Fruit fly (Drosophila melanogaster) whole organism, embryonic: Measurements from ENCODE around the gene CG12379.
A peak's percentile ranks its signal among the peaks of the same experiment; 100 is the strongest.

ENCODE experiments used
- BEAF-32 ChIP-seq: fragments of 200-800 bp; sonication (Bioruptor generic); optimal IDR thresholded peaks from 3 replicates; lab custom pipeline; 2017; ENCODE audit warnings: missing biosample characterization, missing genetic modification characterization, mild to moderate bottlenecking, moderate library complexity, missing genetic modification reagents
- Bgb ChIP-seq: fragments of 200-800 bp; sonication (Bioruptor generic); IDR thresholded peaks from 2 replicates; pipeline ENCODE4 v1.3.6; 2022; ENCODE audit warnings: missing biosample characterization, missing genetic modification characterization; ENCODE audit not compliant: partially characterized antibody
- CG10366 ChIP-seq: fragments of 200-800 bp; sonication (Bioruptor generic); IDR thresholded peaks from 2 replicates; pipeline ENCODE4 v1.3.6; 2022; ENCODE audit warnings: missing biosample characterization, missing genetic modification characterization
- CG14014 ChIP-seq: fragments of 200-800 bp; sonication (Bioruptor generic); IDR thresholded peaks from 2 replicates; pipeline ENCODE4 v1.3.6; 2022; ENCODE audit warnings: missing biosample characterization, missing genetic modification characterization
- CG15514 ChIP-seq: fragments of 200-800 bp; sonication (Bioruptor generic); optimal IDR thresholded peaks from 3 replicates; lab custom pipeline; 2017; ENCODE audit warnings: missing biosample characterization, missing genetic modification characterization, mild to moderate bottlenecking, moderate library complexity, missing genetic modification reagents
- CG15601 ChIP-seq: fragments of 200-800 bp; sonication (Bioruptor generic); optimal IDR thresholded peaks from 3 replicates; lab custom pipeline; 2019; ENCODE audit warnings: missing biosample characterization, mild to moderate bottlenecking, missing genetic modification characterization, moderate library complexity
- CG17186 ChIP-seq: fragments of 200-800 bp; sonication (Bioruptor generic); optimal IDR thresholded peaks from 3 replicates; lab custom pipeline; 2017; ENCODE audit warnings: missing biosample characterization, missing genetic modification reagents, missing genetic modification characterization
- CG2116 ChIP-seq: fragments of 200-800 bp; sonication (Bioruptor generic); optimal IDR thresholded peaks from 3 replicates; lab custom pipeline; 2018; ENCODE audit warnings: missing biosample characterization, mild to moderate bottlenecking, missing genetic modification characterization
- CG2678 ChIP-seq: fragments of 200-800 bp; sonication (Bioruptor generic); optimal IDR thresholded peaks from 3 replicates; lab custom pipeline; 2019; ENCODE audit warnings: missing biosample characterization, mild to moderate bottlenecking, missing genetic modification characterization, moderate library complexity
- CG3163 ChIP-seq: fragments of 200-800 bp; sonication (Bioruptor generic); optimal IDR thresholded peaks from 3 replicates; lab custom pipeline; 2016; ENCODE audit warnings: missing biosample characterization, missing genetic modification characterization
- CG3838 ChIP-seq: fragments of 200-800 bp; sonication (Bioruptor generic); optimal IDR thresholded peaks from 3 replicates; lab custom pipeline; 2016; ENCODE audit warnings: missing biosample characterization, missing genetic modification characterization
- CG4424 ChIP-seq: fragments of 200-800 bp; sonication (Bioruptor generic); optimal IDR thresholded peaks from 3 replicates; lab custom pipeline; 2016; ENCODE audit warnings: missing biosample characterization, missing genetic modification characterization
- CG5180 ChIP-seq: fragments of 200-800 bp; sonication (Bioruptor generic); optimal IDR thresholded peaks from 3 replicates; lab custom pipeline; 2017; ENCODE audit warnings: missing biosample characterization, missing genetic modification characterization, mild to moderate bottlenecking, moderate library complexity, missing genetic modification reagents
- CG6683 ChIP-seq: fragments of 200-800 bp; sonication (Bioruptor generic); optimal IDR thresholded peaks from 2 replicates; lab custom pipeline; 2017; ENCODE audit warnings: missing biosample characterization, mild to moderate bottlenecking, missing genetic modification characterization, missing genetic modification reagents
- CG7928 ChIP-seq: fragments of 200-800 bp; sonication (Bioruptor generic); optimal IDR thresholded peaks from 2 replicates; lab custom pipeline; 2017; ENCODE audit warnings: missing biosample characterization, mild to moderate bottlenecking, missing genetic modification characterization
- CG8281 ChIP-seq: fragments of 200-800 bp; sonication (Bioruptor generic); optimal IDR thresholded peaks from 2 replicates; lab custom pipeline; 2018; ENCODE audit warnings: missing biosample characterization, mild to moderate bottlenecking, missing genetic modification characterization, moderate library complexity
- CG8388 ChIP-seq: fragments of 200-800 bp; sonication (Bioruptor generic); optimal IDR thresholded peaks from 2 replicates; lab custom pipeline; 2019; ENCODE audit warnings: missing biosample characterization, mild to moderate bottlenecking, missing genetic modification characterization, moderate library complexity
- CG9727 ChIP-seq: fragments of 200-800 bp; sonication (Bioruptor generic); optimal IDR thresholded peaks from 3 replicates; lab custom pipeline; 2017; ENCODE audit warnings: missing biosample characterization, mild to moderate bottlenecking, missing genetic modification characterization
- Hand ChIP-seq: fragments of 200-800 bp; sonication (Bioruptor generic); optimal IDR thresholded peaks from 2 replicates; lab custom pipeline; 2017; ENCODE audit warnings: mild to moderate bottlenecking, missing biosample characterization, missing genetic modification reagents, missing genetic modification characterization
- Hr78 ChIP-seq, 2 experiments: fragments of 200-800 bp in 1 of 2; fragments of >200 bp in 1 of 2; sonication (Bioruptor generic) in 1 of 2; optimal IDR thresholded peaks; 2 replicates each; lab custom pipeline; 2017 to 2019; ENCODE audit warnings: missing biosample characterization in 2 of 2, missing genetic modification characterization in 2 of 2, mild to moderate bottlenecking in 1 of 2, moderate library complexity in 1 of 2
- Lhr ChIP-seq: fragments of 200-800 bp; sonication (Bioruptor generic); optimal IDR thresholded peaks from 3 replicates; lab custom pipeline; 2017; ENCODE audit warnings: mild to moderate bottlenecking, missing biosample characterization, missing genetic modification reagents, missing genetic modification characterization
- MESR4 ChIP-seq: fragments of 200-800 bp; sonication (Bioruptor generic); optimal IDR thresholded peaks from 2 replicates; lab custom pipeline; 2018; ENCODE audit warnings: missing biosample characterization, mild to moderate bottlenecking, missing genetic modification characterization, moderate library complexity
- Meics ChIP-seq: fragments of 200-800 bp; sonication (Bioruptor generic); optimal IDR thresholded peaks from 2 replicates; lab custom pipeline; 2017; ENCODE audit warnings: missing biosample characterization, mild to moderate bottlenecking, missing genetic modification characterization
- NfI ChIP-seq: fragments of 200-800 bp; sonication (Bioruptor generic); optimal IDR thresholded peaks from 3 replicates; lab custom pipeline; 2018; ENCODE audit warnings: missing biosample characterization, mild to moderate bottlenecking, missing genetic modification characterization, moderate library complexity
- Opbp ChIP-seq: fragments of 200-800 bp; sonication (Bioruptor generic); IDR thresholded peaks from 3 replicates; pipeline ENCODE4 v1.3.6; 2022; ENCODE audit warnings: missing biosample characterization, missing genetic modification characterization; ENCODE audit not compliant: partially characterized antibody
- Six4 ChIP-seq: fragments of 200-800 bp; sonication (Bioruptor generic); optimal IDR thresholded peaks from 2 replicates; lab custom pipeline; 2016; ENCODE audit warnings: missing biosample characterization, missing genetic modification characterization
- Sry-β ChIP-seq: fragments of 200-800 bp; sonication (Bioruptor generic); optimal IDR thresholded peaks from 2 replicates; lab custom pipeline; 2018; ENCODE audit warnings: missing biosample characterization, mild to moderate bottlenecking, missing genetic modification characterization, moderate library complexity
- ac ChIP-seq: fragments of 200-800 bp; sonication (Bioruptor generic); optimal IDR thresholded peaks from 3 replicates; lab custom pipeline; 2017; ENCODE audit warnings: missing biosample characterization, mild to moderate bottlenecking, missing genetic modification characterization
- ara ChIP-seq: fragments of 200-800 bp; sonication (Bioruptor generic); IDR thresholded peaks from 2 replicates; pipeline ENCODE4 v1.3.6; 2022; ENCODE audit warnings: missing biosample characterization, missing genetic modification characterization
- ash1 ChIP-seq: fragments of 200-800 bp; sonication (Bioruptor generic); optimal IDR thresholded peaks from 2 replicates; lab custom pipeline; 2018; ENCODE audit warnings: missing biosample characterization, mild to moderate bottlenecking, missing genetic modification characterization
- br ChIP-seq: fragments of >200 bp; optimal IDR thresholded peaks from 2 replicates; lab custom pipeline; 2017
- chinmo ChIP-seq: fragments of 200-800 bp; sonication (Bioruptor generic); IDR thresholded peaks from 4 replicates; pipeline ENCODE4 v1.3.6; 2022; ENCODE audit warnings: missing biosample characterization, missing genetic modification characterization; ENCODE audit not compliant: partially characterized antibody
- corto ChIP-seq: fragments of 200-800 bp; sonication (Bioruptor generic); optimal IDR thresholded peaks from 2 replicates; lab custom pipeline; 2016; ENCODE audit warnings: missing biosample characterization, mild to moderate bottlenecking, missing genetic modification characterization, moderate library complexity
- dan ChIP-seq: fragments of 200-800 bp; sonication (Bioruptor generic); IDR thresholded peaks from 2 replicates; pipeline ENCODE4 v1.3.6; 2022; ENCODE audit warnings: missing biosample characterization, missing genetic modification characterization
- danr ChIP-seq: fragments of 200-800 bp; sonication (Bioruptor generic); IDR thresholded peaks from 2 replicates; pipeline ENCODE4 v1.3.6; 2022; ENCODE audit warnings: missing biosample characterization, missing genetic modification characterization
- dati ChIP-seq: fragments of 200-800 bp; sonication (Bioruptor generic); IDR thresholded peaks from 2 replicates; pipeline ENCODE4 v1.3.6; 2022; ENCODE audit warnings: missing biosample characterization, missing genetic modification characterization
- dm ChIP-seq: fragments of 200-800 bp; sonication (Bioruptor generic); optimal IDR thresholded peaks from 3 replicates; lab custom pipeline; 2016; ENCODE audit warnings: missing biosample characterization, missing genetic modification characterization
- fd102C ChIP-seq: fragments of 200-800 bp; sonication (Bioruptor generic); optimal IDR thresholded peaks from 2 replicates; lab custom pipeline; 2018; ENCODE audit warnings: missing biosample characterization, mild to moderate bottlenecking, missing genetic modification characterization, moderate library complexity
- jumu ChIP-seq: fragments of 200-800 bp; sonication (Bioruptor generic); optimal IDR thresholded peaks from 3 replicates; lab custom pipeline; 2016; ENCODE audit warnings: missing biosample characterization, missing genetic modification characterization
- lilli ChIP-seq: fragments of 200-800 bp; sonication (Bioruptor generic); optimal IDR thresholded peaks from 3 replicates; lab custom pipeline; 2016; ENCODE audit warnings: missing biosample characterization, missing genetic modification characterization
- nerfin-2 ChIP-seq: fragments of 200-800 bp; sonication (Bioruptor generic); IDR thresholded peaks from 2 replicates; pipeline ENCODE4 v1.3.6; 2022; ENCODE audit warnings: missing biosample characterization, missing genetic modification characterization; ENCODE audit not compliant: partially characterized antibody
- nom ChIP-seq: fragments of 200-800 bp; sonication (Bioruptor generic); optimal IDR thresholded peaks from 2 replicates; lab custom pipeline; 2017; ENCODE audit warnings: missing biosample characterization, missing genetic modification characterization, mild to moderate bottlenecking, moderate library complexity, missing genetic modification reagents
- otp ChIP-seq: fragments of 200-800 bp; sonication (Bioruptor generic); IDR thresholded peaks from 3 replicates; pipeline ENCODE4, ENCODE4 v1.3.6; 2022; ENCODE audit warnings: missing biosample characterization, missing genetic modification characterization
- pfk ChIP-seq: fragments of 200-800 bp; sonication (Bioruptor generic); optimal IDR thresholded peaks from 2 replicates; lab custom pipeline; 2018; ENCODE audit warnings: missing biosample characterization, mild to moderate bottlenecking, missing genetic modification characterization, moderate library complexity
- slbo ChIP-seq: fragments of 200-800 bp; sonication (Bioruptor generic); IDR thresholded peaks from 2 replicates; pipeline ENCODE4 v1.3.6; 2022; ENCODE audit warnings: missing biosample characterization, missing genetic modification characterization
- so ChIP-seq: fragments of 200-800 bp; sonication (Bioruptor generic); IDR thresholded peaks from 3 replicates; pipeline ENCODE4 v1.3.6; 2022; ENCODE audit warnings: missing biosample characterization, missing genetic modification characterization
- unpg ChIP-seq: fragments of 200-800 bp; sonication (Bioruptor generic); optimal IDR thresholded peaks from 3 replicates; lab custom pipeline; 2018; ENCODE audit warnings: missing biosample characterization, mild to moderate bottlenecking, missing genetic modification characterization, moderate library complexity
- wor ChIP-seq: fragments of 200-800 bp; sonication (Bioruptor generic); IDR thresholded peaks from 2 replicates; pipeline ENCODE4 v1.3.6; 2022; ENCODE audit warnings: missing biosample characterization, missing genetic modification characterization
- zen2 ChIP-seq: fragments of 200-800 bp; sonication (Bioruptor generic); IDR thresholded peaks from 3 replicates; pipeline ENCODE4 v1.3.6; 2022; ENCODE audit warnings: missing biosample characterization, missing genetic modification characterization; ENCODE audit not compliant: partially characterized antibody
- zf30C ChIP-seq: fragments of 200-800 bp; sonication (Bioruptor generic); optimal IDR thresholded peaks from 3 replicates; lab custom pipeline; 2018; ENCODE audit warnings: missing biosample characterization, mild to moderate bottlenecking, missing genetic modification characterization

CG12379 gene

dm6 chrX:15701047-15701446, 32.7 kb downstream of the CG12379 start, which contains the start of gene CG9240 (continued):
- TF ChIP-seq Opbp (GFP tag; lab: Robert Waterston, UW) = 0 out of 3 replicates have a peak, but pooled peaks have one; percentile 47
- peak; percentile 98 for TF ChIP-seq CG7928
- TF ChIP-seq CG8281 (tag; lab: Kevin White, UChicago) = no peak
- no peak for TF ChIP-seq zf30C (GFP tag; lab: Kevin White, UChicago)
- no peak for TF ChIP-seq wor (GFP tag; lab: Robert Waterston, UW)
- TF ChIP-seq BEAF-32 (GFP tag; lab: Kevin White, UChicago) = peak; percentile 41
- TF ChIP-seq danr (GFP tag; lab: Robert Waterston, UW) = no peak
- no peak for TF ChIP-seq Lhr (GFP tag; lab: Kevin White, UChicago)
- no peak for TF ChIP-seq dm (GFP tag; lab: Kevin White, UChicago)
- TF ChIP-seq pfk (GFP tag; lab: Kevin White, UChicago) = no peak
- no peak for TF ChIP-seq Meics (GFP tag; lab: Kevin White, UChicago)
- TF ChIP-seq CG6683 (GFP tag; lab: Kevin White, UChicago) = no peak
- no peak for TF ChIP-seq dati (GFP tag; lab: Robert Waterston, UW)
- peak; percentile 69 for TF ChIP-seq CG15514
- TF ChIP-seq otp (GFP tag; lab: Robert Waterston, UW) = no peak
- no peak for TF ChIP-seq br (lab: Kevin White, UChicago)
- 0 out of 2 replicates have a peak, but pooled peaks have one; percentile 28 for TF ChIP-seq slbo (GFP tag; lab: Robert Waterston, UW)
- no peak for TF ChIP-seq Six4 (GFP tag; lab: Kevin White, UChicago)
- no peak for TF ChIP-seq corto (GFP tag; lab: Kevin White, UChicago)
- TF ChIP-seq Bgb (GFP tag; lab: Robert Waterston, UW) = 0 out of 2 replicates have a peak, but pooled peaks have one; percentile 16
- no peak for TF ChIP-seq ac (GFP tag; lab: Kevin White, UChicago)
- TF ChIP-seq CG2678 (tag; lab: Kevin White, UChicago) = no peak
- no peak for TF ChIP-seq CG4424
- TF ChIP-seq so (GFP tag; lab: Robert Waterston, UW) = no peak
- no peak for TF ChIP-seq Hr78 (GFP tag; optimal IDR thresholded peaks at IDR 0.05; lab: Kevin White, UChicago)
- no peak for TF ChIP-seq CG10366 (GFP tag; lab: Robert Waterston, UW)
- no peak for TF ChIP-seq nerfin-2 (GFP tag; lab: Robert Waterston, UW)
- TF ChIP-seq NfI (GFP tag; lab: Kevin White, UChicago) = no peak
- no peak for TF ChIP-seq unpg (GFP tag; lab: Kevin White, UChicago)
- no peak for TF ChIP-seq CG3163 (GFP tag; lab: Kevin White, UChicago)
- TF ChIP-seq fd102C = no peak
- TF ChIP-seq zen2 (GFP tag; lab: Robert Waterston, UW) = no peak
- TF ChIP-seq jumu (GFP tag; lab: Kevin White, UChicago) = no peak
- peak; percentile 94 for TF ChIP-seq CG2116 (GFP tag; lab: Kevin White, UChicago)
- TF ChIP-seq CG17186 (GFP tag; lab: Kevin White, UChicago) = peak; percentile 42
- TF ChIP-seq Sry-β (GFP tag; lab: Kevin White, UChicago) = no peak
- TF ChIP-seq CG3838 (GFP tag; lab: Kevin White, UChicago) = no peak
- TF ChIP-seq nom = peak; percentile 2
- no peak for TF ChIP-seq CG15601
- no peak for TF ChIP-seq CG5180
- TF ChIP-seq ara (GFP tag; lab: Robert Waterston, UW) = no peak
- no peak for TF ChIP-seq Hand
- TF ChIP-seq chinmo (GFP tag; lab: Robert Waterston, UW) = no peak
- peak; percentile 56 for TF ChIP-seq MESR4 (GFP tag; lab: Kevin White, UChicago)
- TF ChIP-seq CG9727 = no peak
- TF ChIP-seq ash1 (GFP tag; lab: Kevin White, UChicago) = no peak
- TF ChIP-seq CG8388 = no peak
- no peak for TF ChIP-seq dan
- no peak for TF ChIP-seq lilli (GFP tag; lab: Kevin White, UChicago)
- TF ChIP-seq CG14014 (GFP tag; lab: Robert Waterston, UW) = no peak
